Fruit fly (Drosophila melanogaster): ENCODE data around the gene rogdi.

The rogdi gene

dm6 chr3L:17012017-17012719 lies 37.1 kb upstream of the rogdi start, which contains the start of gene CG3764:
Gene CG3764 (minus strand): TSS chr3L:17012565.
- TF ChIP-seq Crg-1 (GFP tag; optimal IDR thresholded peaks at IDR 0.05) (peak; percentile 71), bab1 (GFP tag; optimal IDR thresholded peaks at IDR 0.05) (peak; percentile 90), CG12768 (GFP tag; optimal IDR thresholded peaks at IDR 0.05) (peak; percentile 92), tj (GFP tag; optimal IDR thresholded peaks at IDR 0.05) (peak; percentile 84), toe (GFP tag; optimal IDR thresholded peaks at IDR 0.05) (peak; percentile 34), Clk (GFP tag; optimal IDR thresholded peaks at IDR 0.05) (no peak), CG7101 (tag; optimal IDR thresholded peaks at IDR 0.05) (peak; percentile 76), CG33017 (tag; optimal IDR thresholded peaks at IDR 0.05) (peak; percentile 62), kay (GFP tag; ENCODE audit: borderline replicate concordance) (no peak), ovo (GFP tag; optimal IDR thresholded peaks at IDR 0.05) (peak; percentile 85), cnc (optimal IDR thresholded peaks at IDR 0.05) (no peak), CG5204 (GFP tag; optimal IDR thresholded peaks at IDR 0.05) (no peak), Hr96 (GFP tag; optimal IDR thresholded peaks at IDR 0.05) (peak; percentile 63), CG14711 (tag; optimal IDR thresholded peaks at IDR 0.05) (peak; percentile 39), CG11617 (GFP tag; optimal IDR thresholded peaks at IDR 0.05) (peak; percentile 67), cic (GFP tag; optimal IDR thresholded peaks at IDR 0.05) (peak; percentile 50), Mnt (GFP tag; optimal IDR thresholded peaks at IDR 0.05) (peak; percentile 70), pad (GFP tag; optimal IDR thresholded peaks at IDR 0.05) (peak; percentile 69), CG1620 (GFP tag; optimal IDR thresholded peaks at IDR 0.05) (peak; percentile 69), CG7045 (GFP tag; optimal IDR thresholded peaks at IDR 0.05) (peak; percentile 62)

DNA sequence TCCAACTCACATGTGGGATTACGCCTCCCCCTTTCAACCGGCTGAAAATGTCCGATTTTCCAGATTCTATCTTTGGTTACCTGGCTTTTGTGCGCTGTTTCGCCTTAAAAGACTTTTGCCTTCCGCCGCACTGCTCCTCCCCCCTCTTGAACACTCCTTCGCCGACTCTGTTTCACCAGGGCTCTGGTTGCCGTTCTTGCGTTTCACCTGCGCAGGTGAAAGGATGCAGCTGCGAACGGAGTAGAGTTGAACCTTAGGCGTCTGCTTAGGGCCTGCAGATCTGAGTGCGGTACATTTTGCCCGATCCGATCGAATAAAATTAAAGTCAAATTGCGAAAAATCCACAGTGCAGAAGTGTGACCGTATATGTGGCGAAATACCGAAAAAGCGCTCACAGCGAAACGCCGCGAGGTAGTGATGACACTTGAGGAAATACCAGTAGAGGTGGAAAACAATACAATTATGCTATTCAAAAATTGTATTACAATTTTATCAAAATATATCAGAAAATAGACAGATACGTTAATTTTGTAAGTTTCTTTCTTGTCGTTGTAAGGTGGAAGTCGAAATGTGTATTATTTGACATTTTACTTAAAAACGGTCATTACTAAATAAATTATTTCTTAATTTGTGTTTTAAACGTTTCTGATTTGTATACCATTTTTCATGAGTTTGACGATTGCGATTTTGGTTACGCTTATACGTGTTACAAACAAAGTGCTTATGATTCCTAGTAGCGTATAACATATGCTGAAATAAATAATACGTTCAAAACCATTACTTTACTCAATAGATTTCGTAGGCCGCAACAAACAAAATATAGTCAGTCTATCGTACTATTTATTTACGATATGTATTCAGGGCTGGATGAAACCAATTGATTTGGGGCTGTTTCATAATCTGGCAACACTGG lies 33.4 kb upstream of the rogdi start, which contains the start of the genes CG6664 and CG7728:
TSS of gene CG6664 (minus strand) at position 518 of the 913 bp plus-strand sequence.
TSS of gene CG7728 (plus strand) at position 874 of the 913 bp plus-strand sequence.
- TF ChIP-seq tj (GFP tag; optimal IDR thresholded peaks at IDR 0.05) (peak; percentile 48), ovo (GFP tag; optimal IDR thresholded peaks at IDR 0.05) (peak; percentile 60), CG33017 (tag; optimal IDR thresholded peaks at IDR 0.05) (no peak), CG7045 (GFP tag; optimal IDR thresholded peaks at IDR 0.05) (peak; percentile 42), Mnt (GFP tag; optimal IDR thresholded peaks at IDR 0.05) (peak; percentile 98), Crg-1 (GFP tag; optimal IDR thresholded peaks at IDR 0.05) (peak; percentile 15), Clk (GFP tag; optimal IDR thresholded peaks at IDR 0.05) (peak; percentile 21), kay (GFP tag; ENCODE audit: borderline replicate concordance) (no peak), cnc (optimal IDR thresholded peaks at IDR 0.05) (no peak), CG11617 (GFP tag; optimal IDR thresholded peaks at IDR 0.05) (peak; percentile 66), cic (GFP tag; optimal IDR thresholded peaks at IDR 0.05) (no peak), CG5204 (GFP tag; optimal IDR thresholded peaks at IDR 0.05) (no peak), CG14711 (tag; optimal IDR thresholded peaks at IDR 0.05) (no peak), CG12768 (GFP tag; optimal IDR thresholded peaks at IDR 0.05) (peak; percentile 61), CG1620 (GFP tag; optimal IDR thresholded peaks at IDR 0.05) (peak; percentile 37), Hr96 (GFP tag; optimal IDR thresholded peaks at IDR 0.05) (peak; percentile 68), bab1 (GFP tag; optimal IDR thresholded peaks at IDR 0.05) (peak; percentile 54), CG7101 (tag; optimal IDR thresholded peaks at IDR 0.05) (peak; percentile 46), toe (GFP tag; optimal IDR thresholded peaks at IDR 0.05) (peak; percentile 69), pad (GFP tag; optimal IDR thresholded peaks at IDR 0.05) (peak; percentile 16)

DNA sequence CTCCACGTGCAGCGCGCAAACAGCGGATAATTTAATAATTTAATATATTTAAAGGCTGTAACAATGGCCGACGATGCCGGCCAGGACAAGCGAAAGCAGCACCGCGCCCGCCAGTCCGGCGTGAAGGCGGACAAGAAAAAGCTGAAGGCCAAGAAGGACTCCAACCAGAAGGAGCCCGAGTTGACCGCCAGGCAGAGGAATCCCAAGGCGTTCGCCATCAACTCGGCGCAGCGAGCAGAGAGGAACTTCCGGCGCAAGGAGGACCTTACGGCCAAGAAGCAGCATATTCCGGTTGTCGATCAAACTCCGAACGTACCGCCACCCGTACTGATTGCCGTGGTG lies 32.8 kb upstream of the rogdi start:
- TF ChIP-seq Hr96 (GFP tag; optimal IDR thresholded peaks at IDR 0.05): no peak

dm6 chr3L:17022756-17023155 lies 26.6 kb upstream of the rogdi start, which contains the start of gene CG6652:
Gene CG6652 (minus strand): TSS chr3L:17022856.
- no peak for TF ChIP-seq CG12768 (GFP tag; optimal IDR thresholded peaks at IDR 0.05)
- TF ChIP-seq CG1620 (GFP tag; optimal IDR thresholded peaks at IDR 0.05): no peak
- TF ChIP-seq CG33017 (tag; optimal IDR thresholded peaks at IDR 0.05): no peak
- TF ChIP-seq bab1 (GFP tag; optimal IDR thresholded peaks at IDR 0.05): no peak
- no peak for TF ChIP-seq CG5204 (GFP tag; optimal IDR thresholded peaks at IDR 0.05)
- TF ChIP-seq Mnt (GFP tag; optimal IDR thresholded peaks at IDR 0.05): no peak
- TF ChIP-seq cnc (optimal IDR thresholded peaks at IDR 0.05): no peak
- no peak for TF ChIP-seq CG11617 (GFP tag; optimal IDR thresholded peaks at IDR 0.05)
- TF ChIP-seq CG14711 (tag; optimal IDR thresholded peaks at IDR 0.05): no peak
- TF ChIP-seq ovo (GFP tag; optimal IDR thresholded peaks at IDR 0.05): no peak
- TF ChIP-seq Clk (GFP tag; optimal IDR thresholded peaks at IDR 0.05): no peak
- TF ChIP-seq Crg-1 (GFP tag; optimal IDR thresholded peaks at IDR 0.05): no peak
- TF ChIP-seq pad (GFP tag; optimal IDR thresholded peaks at IDR 0.05): no peak
- no peak for TF ChIP-seq CG7045 (GFP tag; optimal IDR thresholded peaks at IDR 0.05)
- TF ChIP-seq Hr96 (GFP tag; optimal IDR thresholded peaks at IDR 0.05): no peak
- no peak for TF ChIP-seq tj (GFP tag; optimal IDR thresholded peaks at IDR 0.05)
- no peak for TF ChIP-seq CG7101 (tag; optimal IDR thresholded peaks at IDR 0.05)
- TF ChIP-seq kay (GFP tag; ENCODE audit: borderline replicate concordance): no peak
- TF ChIP-seq toe (GFP tag; optimal IDR thresholded peaks at IDR 0.05): no peak

DNA sequence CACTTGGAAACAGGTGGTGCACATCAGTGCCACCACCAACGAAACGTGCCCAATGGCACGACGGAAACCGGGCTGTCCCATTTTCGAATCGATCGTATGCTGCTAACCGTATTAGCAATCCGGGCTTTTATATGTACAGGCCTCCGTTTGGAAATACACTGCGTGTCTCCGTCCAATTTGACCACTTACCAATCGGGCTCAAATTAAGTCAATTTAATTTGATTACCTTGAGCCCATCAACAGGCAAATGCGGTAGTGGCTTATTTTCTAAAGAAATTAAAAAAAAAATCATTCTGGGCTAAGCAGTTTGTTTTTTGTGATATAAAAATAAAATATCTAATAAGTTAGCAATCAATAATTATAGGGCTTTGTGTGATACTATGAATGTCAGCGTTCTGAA lies 25.7 kb upstream of the rogdi start, which contains the start of gene a10:
TSS of gene a10 (minus strand) at position 101 of the 400 bp plus-strand sequence.
- TF ChIP-seq CG11617 (GFP tag; optimal IDR thresholded peaks at IDR 0.05) (no peak), CG14711 (tag; optimal IDR thresholded peaks at IDR 0.05) (no peak)
